Worm (Caenorhabditis elegans) whole organism, mixed stage, embryonic: Measurements from ENCODE around the gene grd-9.

Experiments
- cnd-1 ChIP-seq: fragments of 200-800 bp; sonication (Bioruptor generic); optimal IDR thresholded peaks from 2 replicates; lab custom pipeline; 2018; ENCODE audit warnings: mild to moderate bottlenecking, missing genetic modification characterization, missing compliant biosample characterization
- elt-1 ChIP-seq: sonication (generic microtip); optimal IDR thresholded peaks from 2 replicates; lab custom pipeline; 2017; ENCODE audit warnings: missing genetic modification characterization, mild to moderate bottlenecking, missing compliant biosample characterization, antibody characterized with exemption, moderate library complexity, borderline replicate concordance; ENCODE audit not compliant: insufficient read depth
- mep-1 ChIP-seq: fragments of 150-350 bp; optimal IDR thresholded peaks from 2 replicates; lab custom pipeline; 2017; ENCODE audit warnings: missing biosample characterization, missing genetic modification reagents, missing genetic modification characterization, inconsistent platforms
- nhr-28 ChIP-seq: fragments of 150-350 bp; optimal IDR thresholded peaks from 2 replicates; lab custom pipeline; 2014; ENCODE audit warnings: missing biosample characterization, missing genetic modification characterization
- nhr-76 ChIP-seq: sonication (generic microtip); optimal IDR thresholded peaks from 2 replicates; lab custom pipeline; 2017; ENCODE audit warnings: missing biosample characterization, missing genetic modification characterization
- pha-4 ChIP-seq: fragments of 150-350 bp; optimal IDR thresholded peaks from 2 replicates; lab custom pipeline; 2018; ENCODE audit warnings: missing biosample characterization, missing genetic modification reagents, missing genetic modification characterization
- sptf-1 ChIP-seq: sonication (generic microtip); optimal IDR thresholded peaks from 2 replicates; lab custom pipeline; 2017; ENCODE audit warnings: mild to moderate bottlenecking, missing genetic modification characterization, moderate library complexity, missing compliant biosample characterization
- unc-120 ChIP-seq: sonication (generic microtip); optimal IDR thresholded peaks from 2 replicates; lab custom pipeline; 2017; ENCODE audit warnings: missing genetic modification characterization, missing compliant biosample characterization; ENCODE audit not compliant: poor library complexity, severe bottlenecking
- unc-39 ChIP-seq: fragments of 150-350 bp; optimal IDR thresholded peaks from 2 replicates; lab custom pipeline; 2014; ENCODE audit warnings: missing biosample characterization, missing genetic modification characterization
- unc-62 ChIP-seq: fragments of 150-350 bp; optimal IDR thresholded peaks from 2 replicates; lab custom pipeline; 2014; ENCODE audit warnings: missing biosample characterization, missing genetic modification reagents, missing genetic modification characterization

ce11 chrV:5862479-5863188 lies 32.5 kb upstream of the grd-9 start, which contains the start of gene F26F12.8:
- TF ChIP-seq unc-62 (no peak), unc-120 (no peak), nhr-76 (tag; lab: Kevin White, UChicago) (no peak), elt-1 (tag; lab: Kevin White, UChicago) (no peak), nhr-28 (tag; lab: Kevin White, UChicago) (no peak), unc-39 (tag; lab: Kevin White, UChicago) (no peak), pha-4 (tag; lab: Kevin White, UChicago) (no peak), sptf-1 (tag; lab: Kevin White, UChicago) (no peak), mep-1 (tag; lab: Kevin White, UChicago) (no peak), cnd-1 (tag; lab: Kevin White, UChicago) (no peak)
